Fruit fly (Drosophila melanogaster) whole organism, larva: ENCODE measurements around the gene Bili.
"Not testable (repeated sequence)": the region's sequence is repeated elsewhere in the genome, so short reads cannot be mapped to it uniquely, and the experiment has no call there.

Experiments used
- noc ChIP-seq: fragments of 200-800 bp; sonication (Bioruptor generic); optimal IDR thresholded peaks from 3 replicates; lab custom pipeline; 2019; ENCODE audit warnings: missing biosample characterization, mild to moderate bottlenecking, missing genetic modification characterization, moderate library complexity

The Bili gene

DNA sequence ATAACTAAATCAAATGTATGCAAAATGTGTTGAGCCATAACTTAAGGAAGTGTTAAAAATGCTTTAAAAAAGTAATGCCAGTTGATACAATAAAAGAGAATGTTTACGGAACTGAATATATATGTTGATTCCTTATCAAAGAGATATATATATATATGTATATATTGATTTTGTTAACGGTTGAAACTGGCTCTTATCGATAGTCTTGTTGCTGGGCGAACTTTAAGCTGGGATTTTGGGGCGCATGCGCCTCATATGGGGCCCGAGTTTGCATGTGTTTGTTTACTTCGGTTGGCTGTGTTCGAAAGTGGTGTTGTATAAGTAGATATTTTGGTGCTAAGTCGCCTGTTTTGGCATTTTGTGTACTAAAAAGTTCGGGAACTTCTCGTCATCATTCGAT, at the start of gene Bili:
Bili (plus strand) TSS at position 265 of the 400 bp plus-strand sequence.
- not testable (repeated sequence) for TF ChIP-seq noc

- no peak for TF ChIP-seq noc
These were observed 48.8 kb upstream of the Bili start, which contains the start of gene fd96Ca for dm6 chr3R:25082348-25082747. Gene fd96Ca, plus strand, starts transcription at chr3R:25082684.

DNA sequence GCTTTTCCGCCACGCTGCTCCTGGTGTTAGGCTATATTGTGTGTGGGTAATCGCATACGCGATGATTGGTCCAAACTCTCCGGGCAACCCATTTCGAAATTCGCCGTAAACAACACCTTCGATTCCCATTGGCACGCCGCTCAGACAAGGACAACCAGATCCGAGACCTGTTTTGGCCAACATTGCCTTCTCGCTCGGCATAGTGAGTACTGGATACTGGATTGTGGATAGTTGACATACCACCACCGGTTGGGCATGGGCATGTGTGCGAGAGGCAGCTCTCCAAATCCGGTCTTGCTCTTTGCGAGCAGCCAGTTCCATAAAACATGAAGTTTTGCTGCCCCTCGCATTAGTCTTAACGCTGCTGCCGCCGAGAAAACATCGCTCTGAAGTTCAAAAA, 36.5 kb upstream of the Bili start, which contains the start of gene fd96Cb:
fd96Cb (plus strand) TSS at position 374 of the 400 bp plus-strand sequence.
- no peak for TF ChIP-seq noc

- TF ChIP-seq noc = no peak
These were observed 33.6 kb upstream of the Bili start, which contains the start of the genes CG33095 and CG33096 for dm6 chr3R:25097486-25097885. Gene CG33095, plus strand, starts transcription at chr3R:25097672. Gene CG33096, plus strand, starts transcription at chr3R:25097672.

DNA sequence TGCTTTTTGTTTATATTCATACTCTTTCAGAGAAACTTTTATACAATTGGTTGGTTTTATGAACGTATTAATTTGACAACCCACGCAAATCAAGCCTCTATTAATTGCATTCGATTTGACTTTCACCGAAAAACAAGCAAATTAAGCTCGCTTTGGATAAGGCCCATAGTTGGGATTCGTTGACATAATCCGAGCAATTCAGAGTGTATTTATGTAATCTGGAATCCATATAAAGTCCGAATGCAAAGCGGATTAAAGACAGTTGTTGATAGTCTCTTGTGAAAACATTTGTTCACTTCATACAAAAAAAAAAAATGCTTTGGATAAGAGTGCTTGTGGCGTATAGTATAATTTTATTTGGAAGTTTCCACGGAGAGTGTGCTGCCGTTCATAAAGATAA, 28.9 kb upstream of the Bili start, which contains the start of gene CG45095:
CG45095 (plus strand) TSS at position 301 of the 400 bp plus-strand sequence.
- no peak for TF ChIP-seq noc

DNA sequence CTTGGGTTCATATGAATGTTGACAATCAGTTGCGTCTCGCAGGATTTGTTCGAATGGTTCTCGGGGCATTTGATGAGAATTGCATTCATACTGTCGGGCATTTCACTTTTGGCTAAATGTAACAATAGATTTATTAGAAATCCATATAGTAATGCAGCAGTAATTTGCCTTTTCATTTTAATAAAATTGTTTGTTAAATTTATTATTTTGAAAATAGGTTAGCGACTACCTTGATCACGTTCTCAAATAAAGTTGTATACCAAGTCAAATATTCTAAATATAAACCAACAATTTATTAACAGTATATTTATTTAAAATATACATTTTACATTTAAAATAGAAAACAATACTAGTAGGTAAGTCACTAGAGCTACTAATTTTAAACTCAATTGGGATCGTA, 22.2 kb upstream of the Bili start, which contains the start of gene CG34027:
CG34027 (minus strand) TSS at position 101 of the 400 bp plus-strand sequence.
- no peak for TF ChIP-seq noc

dm6 chr3R:25112466-25112939, 18.6 kb upstream of the Bili start, which contains the start of gene Nepl16:
Gene Nepl16, minus strand, starts transcription at chr3R:25112516.
- no peak for TF ChIP-seq noc

dm6 chr3R:25122736-25123211, 8.3 kb upstream of the Bili start, which contains the start of the genes CG31510 and TTLL5:
Gene CG31510, minus strand, starts transcription at chr3R:25122920.
Gene TTLL5, minus strand, starts transcription at chr3R:25122920.
- no peak for TF ChIP-seq noc

dm6 chr3R:25123262-25123661, 7.8 kb upstream of the Bili start, which contains the start of gene vig2:
Gene vig2, plus strand, starts transcription at chr3R:25123373.
- not testable (repeated sequence) for TF ChIP-seq noc

DNA sequence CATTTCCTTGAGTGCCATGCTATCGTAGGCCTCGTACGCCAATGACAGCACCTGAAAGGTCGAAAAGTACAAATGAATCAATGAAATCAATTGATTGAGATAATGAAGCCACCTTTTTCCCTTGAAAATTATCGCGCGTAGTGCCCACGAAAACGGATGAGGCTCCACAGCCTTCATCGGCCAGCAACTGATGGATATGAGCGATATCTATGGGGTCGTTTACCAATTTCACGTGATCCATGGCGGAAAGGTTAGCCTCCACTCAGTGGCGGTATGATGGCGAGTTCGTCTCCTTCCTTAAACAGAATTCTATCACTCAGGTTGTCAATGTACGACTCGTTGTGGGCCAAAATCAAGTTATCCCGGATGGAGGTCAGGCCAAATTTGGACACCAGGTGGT, 4.3 kb upstream of the Bili start:
- no peak for TF ChIP-seq noc

- TF ChIP-seq noc = no peak
These were observed 3.8 kb upstream of the Bili start, which contains the start of the genes Mocs2A, Mocs2B and Clbn for dm6 chr3R:25127231-25127689. Gene Mocs2A, minus strand, starts transcription at chr3R:25127359. Gene Mocs2B, minus strand, starts transcription at chr3R:25127359. Gene Clbn, plus strand, starts transcription at chr3R:25127502.

DNA sequence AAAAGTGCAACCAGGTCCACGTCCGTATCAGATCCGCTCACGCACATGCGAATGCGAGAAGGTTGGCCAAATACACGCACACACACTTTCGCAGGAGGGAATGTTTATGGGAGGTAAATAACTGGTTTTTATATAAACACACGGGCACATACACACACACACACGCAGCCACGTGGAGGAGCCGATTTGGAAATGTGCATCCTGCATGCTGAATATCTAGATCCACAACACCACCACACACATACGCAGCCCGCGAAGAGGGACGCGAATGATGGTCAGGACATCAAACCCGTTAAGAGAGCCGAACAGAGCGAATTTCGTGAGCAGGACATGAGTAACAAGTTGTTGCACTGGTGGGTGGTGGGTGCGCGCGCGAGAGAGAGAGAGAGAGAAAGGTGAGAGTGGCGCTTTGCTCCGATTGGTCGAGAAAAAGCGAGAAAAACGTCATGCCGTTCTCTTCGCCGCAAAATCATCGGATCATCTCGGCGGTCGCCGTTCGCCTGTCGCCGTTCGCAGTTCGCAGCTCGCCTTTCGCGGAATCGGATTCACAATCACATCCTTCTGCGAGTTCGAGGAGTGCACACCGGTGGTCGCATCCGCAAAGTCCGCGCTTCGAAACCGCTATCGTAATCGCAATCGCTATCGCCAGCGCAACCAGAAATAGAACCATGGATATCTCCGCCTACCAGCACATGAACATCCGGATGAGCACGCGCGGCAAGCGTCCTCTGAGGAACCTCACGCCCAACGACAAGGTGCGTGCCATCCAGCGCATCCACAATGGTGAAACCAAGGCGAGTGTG, 6.7 kb downstream of the Bili start, which contains the start of gene danr:
danr (plus strand) TSS at position 508 of the 803 bp plus-strand sequence.
- TF ChIP-seq noc = no peak

dm6 chr3R:25152342-25152741, 21.2 kb downstream of the Bili start:
- no peak for TF ChIP-seq noc

DNA sequence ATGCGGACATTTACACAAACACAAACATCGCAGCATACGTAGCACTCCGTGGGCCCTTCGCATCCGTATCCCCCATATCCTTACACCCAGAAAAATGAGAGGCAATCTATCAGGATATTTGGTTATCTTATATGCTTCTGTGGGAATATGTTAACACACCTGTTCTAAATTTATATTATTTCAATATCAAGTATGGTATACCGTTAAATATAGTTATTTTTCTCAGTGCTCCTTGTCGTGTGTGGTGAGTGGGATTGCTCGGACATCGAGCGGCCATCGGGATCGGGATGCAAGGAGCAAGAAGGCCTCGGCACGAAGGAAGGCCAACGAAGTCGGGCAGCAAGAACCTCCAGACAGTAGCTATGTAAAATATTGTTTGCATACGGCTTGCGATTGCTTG, 30.4 kb downstream of the Bili start:
- TF ChIP-seq noc = no peak

- TF ChIP-seq noc = no peak
These were observed 35.7 kb downstream of the Bili start for dm6 chr3R:25166788-25167187.

- TF ChIP-seq noc = no peak
These were observed 36.5 kb downstream of the Bili start for dm6 chr3R:25167407-25168191.
